Fruit fly (Drosophila melanogaster) ovary, adult (tissue): ENCODE data around the gene CG14625.

Experiments used
- CG17801 ChIP-seq: fragments of 200-800 bp; optimal IDR thresholded peaks from 2 replicates; lab custom pipeline; 2019; ENCODE audit warnings: missing biosample characterization, mild to moderate bottlenecking, missing genetic modification characterization, moderate library complexity; ENCODE audit not compliant: partially characterized antibody

CG14625 gene

dm6 chrX:1249612-1250011, 50.3 kb downstream of the CG14625 start:
- no peak for TF ChIP-seq CG17801

- TF ChIP-seq CG17801 = no peak
Observed at dm6 chrX:1250104-1250503, 50.8 kb downstream of the CG14625 start.
